Worm (Caenorhabditis elegans) whole organism, young adult: ENCODE measurements around the gene bath-47.
A peak's percentile ranks its signal among the peaks of the same experiment; 100 is the strongest.

ENCODE experiments used
- B0019.2 ChIP-seq: fragments of 200-800 bp; sonication (Bioruptor generic); conservative IDR thresholded peaks from 2 replicates; pipeline ENCODE4 v1.3.6; 2022; ENCODE audit warnings: missing genetic modification reagents, missing genetic modification characterization, missing compliant biosample characterization
- C06A6.2 ChIP-seq: fragments of 200-800 bp; sonication (Bioruptor generic); conservative IDR thresholded peaks from 2 replicates; pipeline ENCODE4 v1.3.6; 2022; ENCODE audit warnings: missing genetic modification characterization, missing compliant biosample characterization
- F22D6.2 ChIP-seq: sonication (generic microtip); optimal IDR thresholded peaks from 2 replicates; lab custom pipeline; 2016; ENCODE audit warnings: mild to moderate bottlenecking, missing genetic modification characterization, missing compliant biosample characterization
- F23B12.7 ChIP-seq: sonication (generic microtip); optimal IDR thresholded peaks from 2 replicates; lab custom pipeline; 2017; ENCODE audit warnings: missing genetic modification characterization, mild to moderate bottlenecking, missing compliant biosample characterization, antibody characterized with exemption, moderate library complexity; ENCODE audit not compliant: insufficient read depth
- F37B4.10 ChIP-seq: fragments of 200-800 bp; sonication (Bioruptor generic); IDR thresholded peaks from 2 replicates; pipeline ENCODE4 v1.3.6; 2022; ENCODE audit warnings: missing genetic modification characterization, missing compliant biosample characterization
- F57C9.4 ChIP-seq: sonication (generic microtip); optimal IDR thresholded peaks from 2 replicates; lab custom pipeline; 2017; ENCODE audit warnings: mild to moderate bottlenecking, missing genetic modification characterization, missing compliant biosample characterization
- K12H6.12 ChIP-seq: fragments of 200-800 bp; sonication (Bioruptor generic); optimal IDR thresholded peaks from 2 replicates; lab custom pipeline; 2018; ENCODE audit warnings: mild to moderate bottlenecking, missing genetic modification characterization, missing compliant biosample characterization
- T07F8.4 ChIP-seq: sonication (generic microtip); optimal IDR thresholded peaks from 2 replicates; lab custom pipeline; 2016; ENCODE audit warnings: mild to moderate bottlenecking, missing genetic modification characterization, moderate library complexity, missing compliant biosample characterization
- Y53F4B.3 ChIP-seq: fragments of 200-800 bp; sonication (Bioruptor generic); IDR thresholded peaks from 2 replicates; pipeline ENCODE4 v1.3.6; 2022; ENCODE audit warnings: missing genetic modification reagents, missing genetic modification characterization, missing compliant biosample characterization
- aptf-2 ChIP-seq: fragments of 200-800 bp; sonication (Bioruptor generic); conservative IDR thresholded peaks from 2 replicates; pipeline ENCODE4 v1.3.6; 2022; ENCODE audit warnings: missing genetic modification reagents, missing genetic modification characterization, missing compliant biosample characterization
- attf-6 ChIP-seq: fragments of 200-800 bp; sonication (Bioruptor generic); IDR thresholded peaks from 2 replicates; pipeline ENCODE4 v1.3.6; 2022; ENCODE audit warnings: missing genetic modification reagents, missing genetic modification characterization, missing compliant biosample characterization
- cebp-2 ChIP-seq: fragments of 200-800 bp; sonication (Bioruptor generic); IDR thresholded peaks from 2 replicates; pipeline ENCODE4 v1.3.6; 2022; ENCODE audit warnings: missing genetic modification characterization, missing compliant biosample characterization
- ceh-40 ChIP-seq: fragments of 200-800 bp; sonication (Bioruptor generic); IDR thresholded peaks from 2 replicates; pipeline ENCODE4 v1.3.6; 2022; ENCODE audit warnings: missing genetic modification characterization, missing compliant biosample characterization
- ceh-58 ChIP-seq: fragments of 200-800 bp; sonication (Bioruptor generic); IDR thresholded peaks from 2 replicates; pipeline ENCODE4 v1.3.6; 2022; ENCODE audit warnings: missing genetic modification characterization, missing compliant biosample characterization
- die-1 ChIP-seq: sonication (generic microtip); optimal IDR thresholded peaks from 2 replicates; lab custom pipeline; 2016; ENCODE audit warnings: missing genotype, mild to moderate bottlenecking, missing genetic modification characterization, missing compliant biosample characterization
- dox-1 ChIP-seq: fragments of 200-800 bp; sonication (Bioruptor generic); IDR thresholded peaks from 2 replicates; pipeline ENCODE4 v1.3.6; 2022; ENCODE audit warnings: missing genetic modification reagents, missing genetic modification characterization, missing compliant biosample characterization
- egrh-3 ChIP-seq: fragments of 200-800 bp; sonication (Bioruptor generic); IDR thresholded peaks from 2 replicates; pipeline ENCODE4 v1.3.6; 2022; ENCODE audit warnings: missing genetic modification reagents, missing genetic modification characterization, missing compliant biosample characterization
- gei-17 ChIP-seq: fragments of 200-800 bp; sonication (Bioruptor generic); optimal IDR thresholded peaks from 2 replicates; lab custom pipeline; 2018; ENCODE audit warnings: mild to moderate bottlenecking, missing genetic modification characterization, missing compliant biosample characterization
- him-1 ChIP-seq: sonication (generic microtip); optimal IDR thresholded peaks from 2 replicates; lab custom pipeline; 2016; ENCODE audit warnings: missing genotype, missing genetic modification reagents, missing genetic modification characterization, missing compliant biosample characterization
- hlh-12 ChIP-seq: sonication (generic microtip); optimal IDR thresholded peaks from 2 replicates; lab custom pipeline; 2016; ENCODE audit warnings: missing genetic modification characterization, missing compliant biosample characterization
- hmg-1.2 ChIP-seq: fragments of 200-800 bp; sonication (Bioruptor generic); IDR thresholded peaks from 2 replicates; pipeline ENCODE4 v1.3.6; 2022; ENCODE audit warnings: missing genetic modification reagents, missing genetic modification characterization, missing compliant biosample characterization
- lin-35 ChIP-seq, 3 experiments: fragments of 150-350 bp in 2 of 3; sonication (generic microtip) in 1 of 3; optimal IDR thresholded peaks; 2 replicates each; lab custom pipeline; 2014 to 2018; ENCODE audit warnings: missing biosample characterization in 3 of 3, missing genetic modification characterization in 3 of 3, missing genetic modification reagents in 3 of 3
- lin-40 ChIP-seq: sonication (generic microtip); optimal IDR thresholded peaks from 2 replicates; lab custom pipeline; 2016; ENCODE audit warnings: missing genetic modification characterization, mild to moderate bottlenecking, missing compliant biosample characterization, missing genotype, missing genetic modification reagents
- lir-1 ChIP-seq: fragments of 200-800 bp; sonication (Bioruptor generic); conservative IDR thresholded peaks from 2 replicates; pipeline ENCODE4 v1.3.6; 2022; ENCODE audit warnings: missing genetic modification reagents, missing genetic modification characterization, missing compliant biosample characterization
- madf-3 ChIP-seq: fragments of 200-800 bp; sonication (Bioruptor generic); IDR thresholded peaks from 2 replicates; pipeline ENCODE4 v1.3.6; 2022; ENCODE audit warnings: missing genetic modification reagents, missing genetic modification characterization, missing compliant biosample characterization
- madf-6 ChIP-seq: fragments of 200-800 bp; sonication (Bioruptor generic); IDR thresholded peaks from 2 replicates; pipeline ENCODE4 v1.3.6; 2022; ENCODE audit warnings: missing genetic modification reagents, missing genetic modification characterization, missing compliant biosample characterization
- mcd-1 ChIP-seq: fragments of 200-800 bp; sonication (Bioruptor generic); IDR thresholded peaks from 2 replicates; pipeline ENCODE4 v1.3.6; 2022; ENCODE audit warnings: missing genetic modification reagents, missing genetic modification characterization, missing compliant biosample characterization
- nhr-80 ChIP-seq: sonication (generic microtip); optimal IDR thresholded peaks from 2 replicates; lab custom pipeline; 2016; ENCODE audit warnings: missing genetic modification characterization, missing compliant biosample characterization
- sdz-38 ChIP-seq: sonication (generic microtip); optimal IDR thresholded peaks from 2 replicates; lab custom pipeline; 2016; ENCODE audit warnings: missing genotype, missing genetic modification characterization, missing compliant biosample characterization
- snpc-3.4 ChIP-seq: sonication (generic microtip); optimal IDR thresholded peaks from 2 replicates; lab custom pipeline; 2017; ENCODE audit warnings: missing genetic modification characterization, mild to moderate bottlenecking, missing compliant biosample characterization, antibody characterized with exemption, moderate library complexity, missing genotype, missing genetic modification reagents
- snpc-4 ChIP-seq, 5 experiments: fragments of 150-350 bp in 1 of 5; sonication (generic microtip) in 4 of 5; optimal IDR thresholded peaks; 2 replicates each; lab custom pipeline; 2014 to 2018; ENCODE audit warnings: missing genetic modification characterization in 5 of 5, missing biosample characterization in 3 of 5, antibody characterized with exemption in 2 of 5, mild to moderate bottlenecking in 2 of 5, missing compliant biosample characterization in 2 of 5, missing genotype in 2 of 5, moderate library complexity in 2 of 5, missing genetic modification reagents in 1 of 5
- tbp1 ChIP-seq: fragments of 200-800 bp; sonication (Bioruptor generic); optimal IDR thresholded peaks from 2 replicates; lab custom pipeline; 2018; ENCODE audit warnings: mild to moderate bottlenecking, missing genetic modification characterization, missing compliant biosample characterization
- tbx-9 ChIP-seq: sonication (generic microtip); optimal IDR thresholded peaks from 2 replicates; lab custom pipeline; 2016; ENCODE audit warnings: borderline replicate concordance, missing genetic modification characterization, inconsistent platforms, missing compliant biosample characterization
- unc-62 ChIP-seq: fragments of 150-350 bp; optimal IDR thresholded peaks from 2 replicates; lab custom pipeline; 2014; ENCODE audit warnings: missing biosample characterization, missing genetic modification reagents, missing genetic modification characterization
- zfh-2 ChIP-seq: fragments of 200-800 bp; sonication (Bioruptor generic); conservative IDR thresholded peaks from 2 replicates; pipeline ENCODE4 v1.3.6; 2022; ENCODE audit warnings: missing genetic modification reagents, missing genetic modification characterization, missing compliant biosample characterization
- ztf-6 ChIP-seq: fragments of 200-800 bp; sonication (Bioruptor generic); IDR thresholded peaks from 2 replicates; pipeline ENCODE4 v1.3.6; 2022; ENCODE audit warnings: missing genetic modification reagents, missing genetic modification characterization, missing compliant biosample characterization

bath-47 gene

ce11 chrII:1571032-1571431 lies 30.6 kb upstream of the bath-47 start, which contains the start of gene fbxb-46:
Gene fbxb-46, minus strand, starts transcription at chrII:1571132.
- no peak for TF ChIP-seq F23B12.7 (tag; lab: Kevin White, UChicago)
- TF ChIP-seq F37B4.10 (GFP tag; lab: Robert Waterston, UW), result no peak
- TF ChIP-seq K12H6.12, result no peak
- TF ChIP-seq F22D6.2 (tag; lab: Kevin White, UChicago), result no peak
- no peak for TF ChIP-seq hmg-1.2
- TF ChIP-seq ceh-40 (GFP tag; lab: Robert Waterston, UW), result no peak
- TF ChIP-seq aptf-2, result no peak
- TF ChIP-seq, all 124 proteins: peak for 0

ce11 chrII:1576030-1576429 lies 25.6 kb upstream of the bath-47 start, which contains the start of gene K05F6.10:
Gene K05F6.10, minus strand, starts transcription at chrII:1576130.
- TF ChIP-seq him-1 (no peak), unc-62 (GFP tag; lab: Kevin White, UChicago) (no peak), die-1 (no peak), mcd-1 (GFP tag; lab: Robert Waterston, UW) (no peak), tbp1 (no peak), lin-40 (tag; lab: Kevin White, UChicago) (no peak)
- TF ChIP-seq, all 124 proteins: peak for 0

- no peak for TF ChIP-seq C06A6.2 (GFP tag; lab: Robert Waterston, UW)
- peak; percentile 38; the same call in 1 of the 2 replicates for TF ChIP-seq dox-1 (GFP tag; lab: Robert Waterston, UW)
- peak; percentile 72 for TF ChIP-seq nhr-80 (tag; lab: Kevin White, UChicago)
Observed at ce11 chrII:1576772-1577171, 24.8 kb upstream of the bath-47 start.

ce11 chrII:1579886-1580285 lies 21.7 kb upstream of the bath-47 start, which contains the start of gene math-38:
Gene math-38, minus strand, starts transcription at chrII:1579986.
- TF ChIP-seq zfh-2 (GFP tag; lab: Robert Waterston, UW), result no peak
- TF ChIP-seq nhr-80 (tag; lab: Kevin White, UChicago), result peak; percentile 22

- TF ChIP-seq T07F8.4 (tag; lab: Kevin White, UChicago) (no peak), hlh-12 (tag; lab: Kevin White, UChicago) (no peak), snpc-3.4 (tag; lab: Kevin White, UChicago) (no peak), lir-1 (GFP tag; lab: Robert Waterston, UW) (no peak), Y53F4B.3 (GFP tag; lab: Robert Waterston, UW) (no peak), madf-3 (GFP tag; lab: Robert Waterston, UW) (no peak), gei-17 (no peak), lin-35 (GFP tag; optimal IDR thresholded peaks at IDR 0.05; lab: Kevin White, UChicago) (no peak)
Observed at ce11 chrII:1584140-1584539, 17.5 kb upstream of the bath-47 start, which contains the start of gene clec-21. Gene clec-21, minus strand, starts transcription at chrII:1584240.

ce11 chrII:1586305-1586704 lies 15.3 kb upstream of the bath-47 start, which contains the start of gene T07H3.8:
Gene T07H3.8, plus strand, starts transcription at chrII:1586605.
- TF ChIP-seq B0019.2 (no peak), mcd-1 (GFP tag; lab: Robert Waterston, UW) (no peak), sdz-38 (no peak)

- TF ChIP-seq ceh-58, result no peak
- TF ChIP-seq snpc-4 (GFP tag; optimal IDR thresholded peaks at IDR 0.05; lab: Kevin White, UChicago), result no peak
- TF ChIP-seq snpc-4 (tag; optimal IDR thresholded peaks at IDR 0.05; lab: Kevin White, UChicago), result no peak
- TF ChIP-seq attf-6 (GFP tag; lab: Robert Waterston, UW), result no peak
- TF ChIP-seq madf-6, result no peak
- TF ChIP-seq egrh-3 (GFP tag; lab: Robert Waterston, UW), result no peak
- TF ChIP-seq F57C9.4, result no peak
- TF ChIP-seq cebp-2, result no peak
- no peak for TF ChIP-seq ztf-6 (GFP tag; lab: Robert Waterston, UW)
- no peak for TF ChIP-seq tbx-9 (tag; lab: Kevin White, UChicago)
Observed at ce11 chrII:1589845-1590244, 11.8 kb upstream of the bath-47 start, which contains the start of gene T07H3.7. Gene T07H3.7, minus strand, starts transcription at chrII:1589945.
